Worm (Caenorhabditis elegans) whole organism, young adult: Measurements from ENCODE around the gene fbxb-75.

Experiments used
- B0261.1 ChIP-seq: sonication (generic microtip); optimal IDR thresholded peaks from 2 replicates; lab custom pipeline; 2016; ENCODE audit warnings: mild to moderate bottlenecking, missing genetic modification characterization, moderate library complexity, missing compliant biosample characterization
- B0336.3 ChIP-seq: fragments of 200-800 bp; sonication (Bioruptor generic); IDR thresholded peaks from 2 replicates; pipeline ENCODE4 v1.3.6; 2022; ENCODE audit warnings: missing genetic modification characterization, missing compliant biosample characterization
- D2030.7 ChIP-seq: fragments of 200-800 bp; sonication (Bioruptor generic); IDR thresholded peaks from 2 replicates; pipeline ENCODE4 v1.3.6; 2022; ENCODE audit warnings: missing genetic modification reagents, missing genetic modification characterization, missing compliant biosample characterization
- F33H1.4 ChIP-seq: fragments of 200-800 bp; sonication (Bioruptor generic); IDR thresholded peaks from 2 replicates; pipeline ENCODE4 v1.3.6; 2022; ENCODE audit warnings: missing genetic modification reagents, missing genetic modification characterization, missing compliant biosample characterization
- F57A8.1 ChIP-seq: fragments of 200-800 bp; sonication (Bioruptor generic); optimal IDR thresholded peaks from 2 replicates; lab custom pipeline; 2018; ENCODE audit warnings: mild to moderate bottlenecking, missing genetic modification characterization, moderate library complexity, missing compliant biosample characterization
- F57C9.4 ChIP-seq: sonication (generic microtip); optimal IDR thresholded peaks from 2 replicates; lab custom pipeline; 2017; ENCODE audit warnings: mild to moderate bottlenecking, missing genetic modification characterization, missing compliant biosample characterization
- K11D2.4 ChIP-seq: fragments of 200-800 bp; sonication (Bioruptor generic); IDR thresholded peaks from 2 replicates; pipeline ENCODE4 v1.3.6; 2022; ENCODE audit warnings: missing genetic modification reagents, missing genetic modification characterization, missing compliant biosample characterization
- K12H6.12 ChIP-seq: fragments of 200-800 bp; sonication (Bioruptor generic); optimal IDR thresholded peaks from 2 replicates; lab custom pipeline; 2018; ENCODE audit warnings: mild to moderate bottlenecking, missing genetic modification characterization, missing compliant biosample characterization
- T26A5.8 ChIP-seq: sonication (generic microtip); optimal IDR thresholded peaks from 2 replicates; lab custom pipeline; 2016; ENCODE audit warnings: missing genetic modification characterization, missing compliant biosample characterization
- Y56A3A.18 ChIP-seq: fragments of 200-800 bp; sonication (Bioruptor generic); IDR thresholded peaks from 2 replicates; pipeline ENCODE4 v1.3.6; 2022; ENCODE audit warnings: missing genetic modification reagents, missing genetic modification characterization, missing compliant biosample characterization
- Y95B8A.8 ChIP-seq: fragments of 200-800 bp; sonication (Bioruptor generic); IDR thresholded peaks from 2 replicates; pipeline ENCODE4 v1.3.6; 2022; ENCODE audit warnings: missing genetic modification reagents, missing genetic modification characterization, missing compliant biosample characterization
- akir-1 ChIP-seq: fragments of 200-800 bp; sonication (Bioruptor generic); optimal IDR thresholded peaks from 2 replicates; lab custom pipeline; 2018; ENCODE audit warnings: mild to moderate bottlenecking, missing genetic modification characterization, moderate library complexity, missing compliant biosample characterization
- aptf-2 ChIP-seq: fragments of 200-800 bp; sonication (Bioruptor generic); conservative IDR thresholded peaks from 2 replicates; pipeline ENCODE4 v1.3.6; 2022; ENCODE audit warnings: missing genetic modification reagents, missing genetic modification characterization, missing compliant biosample characterization
- athp-1 ChIP-seq: sonication (generic microtip); optimal IDR thresholded peaks from 2 replicates; lab custom pipeline; 2017; ENCODE audit warnings: mild to moderate bottlenecking, missing genetic modification characterization, missing compliant biosample characterization
- attf-3 ChIP-seq: fragments of 200-800 bp; sonication (Bioruptor generic); conservative IDR thresholded peaks from 2 replicates; pipeline ENCODE4 v1.3.6; 2022; ENCODE audit warnings: missing genetic modification reagents, missing genetic modification characterization, missing compliant biosample characterization
- ceh-100 ChIP-seq: fragments of 200-800 bp; sonication (Bioruptor generic); IDR thresholded peaks from 2 replicates; pipeline ENCODE4 v1.3.6; 2022; ENCODE audit warnings: missing genetic modification reagents, missing genetic modification characterization, missing compliant biosample characterization
- ceh-27 ChIP-seq: fragments of 200-800 bp; sonication (Bioruptor generic); optimal IDR thresholded peaks from 2 replicates; lab custom pipeline; 2018; ENCODE audit warnings: mild to moderate bottlenecking, missing genetic modification characterization, moderate library complexity, missing compliant biosample characterization
- die-1 ChIP-seq: sonication (generic microtip); optimal IDR thresholded peaks from 2 replicates; lab custom pipeline; 2016; ENCODE audit warnings: missing genotype, mild to moderate bottlenecking, missing genetic modification characterization, missing compliant biosample characterization
- dox-1 ChIP-seq: fragments of 200-800 bp; sonication (Bioruptor generic); IDR thresholded peaks from 2 replicates; pipeline ENCODE4 v1.3.6; 2022; ENCODE audit warnings: missing genetic modification reagents, missing genetic modification characterization, missing compliant biosample characterization
- egl-18 ChIP-seq: fragments of 200-800 bp; sonication (Bioruptor generic); IDR thresholded peaks from 2 replicates; pipeline ENCODE4 v1.3.6; 2022; ENCODE audit warnings: missing genetic modification reagents, missing genetic modification characterization, missing compliant biosample characterization
- him-1 ChIP-seq: sonication (generic microtip); optimal IDR thresholded peaks from 2 replicates; lab custom pipeline; 2016; ENCODE audit warnings: missing genotype, missing genetic modification reagents, missing genetic modification characterization, missing compliant biosample characterization
- hrde-1 ChIP-seq: sonication (generic microtip); optimal IDR thresholded peaks from 2 replicates; lab custom pipeline; 2016; ENCODE audit warnings: missing genetic modification characterization, mild to moderate bottlenecking, missing compliant biosample characterization, moderate library complexity, missing genotype, missing genetic modification reagents, borderline replicate concordance
- hsf-1 ChIP-seq: fragments of 200-800 bp; sonication (Bioruptor generic); IDR thresholded peaks from 2 replicates; pipeline ENCODE4 v1.3.6; 2022; ENCODE audit warnings: missing genetic modification reagents, missing genetic modification characterization, missing compliant biosample characterization
- lag-1 ChIP-seq: fragments of 200-800 bp; sonication (Bioruptor generic); IDR thresholded peaks from 2 replicates; pipeline ENCODE4 v1.3.6; 2022; ENCODE audit warnings: missing genetic modification reagents, missing genetic modification characterization, missing compliant biosample characterization
- lin-35 ChIP-seq, 3 experiments: fragments of 150-350 bp in 2 of 3; sonication (generic microtip) in 1 of 3; optimal IDR thresholded peaks; 2 replicates each; lab custom pipeline; 2014 to 2018; ENCODE audit warnings: missing biosample characterization in 3 of 3, missing genetic modification characterization in 3 of 3, missing genetic modification reagents in 3 of 3
- lin-40 ChIP-seq: sonication (generic microtip); optimal IDR thresholded peaks from 2 replicates; lab custom pipeline; 2016; ENCODE audit warnings: missing genetic modification characterization, mild to moderate bottlenecking, missing compliant biosample characterization, missing genotype, missing genetic modification reagents
- lin-54 ChIP-seq: fragments of 200-800 bp; sonication (Bioruptor generic); optimal IDR thresholded peaks from 2 replicates; lab custom pipeline; 2018; ENCODE audit warnings: mild to moderate bottlenecking, missing genetic modification characterization, missing compliant biosample characterization
- lsl-1 ChIP-seq: fragments of 200-800 bp; sonication (Bioruptor generic); optimal IDR thresholded peaks from 2 replicates; lab custom pipeline; 2018; ENCODE audit warnings: mild to moderate bottlenecking, missing genetic modification characterization, moderate library complexity, missing compliant biosample characterization
- madf-10 ChIP-seq: sonication (generic microtip); optimal IDR thresholded peaks from 2 replicates; lab custom pipeline; 2016; ENCODE audit warnings: mild to moderate bottlenecking, missing genetic modification characterization, missing compliant biosample characterization
- madf-3 ChIP-seq: fragments of 200-800 bp; sonication (Bioruptor generic); IDR thresholded peaks from 2 replicates; pipeline ENCODE4 v1.3.6; 2022; ENCODE audit warnings: missing genetic modification reagents, missing genetic modification characterization, missing compliant biosample characterization
- madf-8 ChIP-seq: fragments of 200-800 bp; sonication (Bioruptor generic); conservative IDR thresholded peaks from 2 replicates; pipeline ENCODE4 v1.3.6; 2022; ENCODE audit warnings: missing genetic modification reagents, missing genetic modification characterization, missing compliant biosample characterization
- mes-4 ChIP-seq: sonication (generic microtip); optimal IDR thresholded peaks from 2 replicates; lab custom pipeline; 2016; ENCODE audit warnings: missing genotype, missing genetic modification characterization, missing compliant biosample characterization
- nfya-1 ChIP-seq: sonication (generic microtip); optimal IDR thresholded peaks from 2 replicates; lab custom pipeline; 2017; ENCODE audit warnings: antibody characterized with exemption, missing compliant biosample characterization, missing genetic modification characterization, borderline replicate concordance; ENCODE audit not compliant: insufficient read depth
- nhr-80 ChIP-seq: sonication (generic microtip); optimal IDR thresholded peaks from 2 replicates; lab custom pipeline; 2016; ENCODE audit warnings: missing genetic modification characterization, missing compliant biosample characterization
- rec-8 ChIP-seq, 2 experiments: sonication (generic microtip); optimal IDR thresholded peaks; 2 replicates each; lab custom pipeline; 2016; ENCODE audit warnings: mild to moderate bottlenecking in 2 of 2, missing genetic modification characterization in 2 of 2, missing genetic modification reagents in 2 of 2, missing genotype in 2 of 2, missing biosample characterization in 1 of 2, missing compliant biosample characterization in 1 of 2, moderate library complexity in 1 of 2
- rpc-1 ChIP-seq, 2 experiments: fragments of 150-350 bp in 1 of 2; sonication (generic microtip) in 1 of 2; optimal IDR thresholded peaks; 2 replicates each; lab custom pipeline; 2014 to 2018; ENCODE audit warnings: missing biosample characterization in 1 of 2, missing genetic modification characterization in 1 of 2, missing genetic modification reagents in 1 of 2, missing genotype in 1 of 2
- snpc-1.3 ChIP-seq: sonication (generic microtip); optimal IDR thresholded peaks from 2 replicates; lab custom pipeline; 2017; ENCODE audit warnings: missing genetic modification characterization, mild to moderate bottlenecking, missing compliant biosample characterization, antibody characterized with exemption, moderate library complexity, missing genotype, missing genetic modification reagents; ENCODE audit not compliant: insufficient read depth
- snpc-4 ChIP-seq, 5 experiments: fragments of 150-350 bp in 1 of 5; sonication (generic microtip) in 4 of 5; optimal IDR thresholded peaks; 2 replicates each; lab custom pipeline; 2014 to 2018; ENCODE audit warnings: missing genetic modification characterization in 5 of 5, missing biosample characterization in 3 of 5, antibody characterized with exemption in 2 of 5, mild to moderate bottlenecking in 2 of 5, missing compliant biosample characterization in 2 of 5, missing genotype in 2 of 5, moderate library complexity in 2 of 5, missing genetic modification reagents in 1 of 5
- unc-130 ChIP-seq: sonication (generic microtip); optimal IDR thresholded peaks from 2 replicates; lab custom pipeline; 2016; ENCODE audit warnings: missing genetic modification reagents, missing genetic modification characterization, missing compliant biosample characterization
- ztf-18 ChIP-seq: sonication (generic microtip); optimal IDR thresholded peaks from 2 replicates; lab custom pipeline; 2016; ENCODE audit warnings: missing genotype, mild to moderate bottlenecking, missing genetic modification characterization, missing compliant biosample characterization
- ztf-22 ChIP-seq: fragments of 200-800 bp; sonication (Bioruptor generic); optimal IDR thresholded peaks from 2 replicates; lab custom pipeline; 2018; ENCODE audit warnings: mild to moderate bottlenecking, missing genetic modification characterization, moderate library complexity, missing compliant biosample characterization
- ztf-26 ChIP-seq: sonication (generic microtip); optimal IDR thresholded peaks from 2 replicates; lab custom pipeline; 2017; ENCODE audit warnings: missing genetic modification characterization, missing compliant biosample characterization
- ztf-28 ChIP-seq: fragments of 200-800 bp; sonication (Bioruptor generic); IDR thresholded peaks from 2 replicates; pipeline ENCODE4 v1.3.6; 2022; ENCODE audit warnings: missing genetic modification reagents, missing genetic modification characterization, missing compliant biosample characterization
- ztf-3 ChIP-seq: fragments of 200-800 bp; sonication (Bioruptor generic); optimal IDR thresholded peaks from 2 replicates; lab custom pipeline; 2018; ENCODE audit warnings: mild to moderate bottlenecking, missing genetic modification characterization, missing compliant biosample characterization
- ztf-6 ChIP-seq: fragments of 200-800 bp; sonication (Bioruptor generic); IDR thresholded peaks from 2 replicates; pipeline ENCODE4 v1.3.6; 2022; ENCODE audit warnings: missing genetic modification reagents, missing genetic modification characterization, missing compliant biosample characterization

fbxb-75 gene

DNA sequence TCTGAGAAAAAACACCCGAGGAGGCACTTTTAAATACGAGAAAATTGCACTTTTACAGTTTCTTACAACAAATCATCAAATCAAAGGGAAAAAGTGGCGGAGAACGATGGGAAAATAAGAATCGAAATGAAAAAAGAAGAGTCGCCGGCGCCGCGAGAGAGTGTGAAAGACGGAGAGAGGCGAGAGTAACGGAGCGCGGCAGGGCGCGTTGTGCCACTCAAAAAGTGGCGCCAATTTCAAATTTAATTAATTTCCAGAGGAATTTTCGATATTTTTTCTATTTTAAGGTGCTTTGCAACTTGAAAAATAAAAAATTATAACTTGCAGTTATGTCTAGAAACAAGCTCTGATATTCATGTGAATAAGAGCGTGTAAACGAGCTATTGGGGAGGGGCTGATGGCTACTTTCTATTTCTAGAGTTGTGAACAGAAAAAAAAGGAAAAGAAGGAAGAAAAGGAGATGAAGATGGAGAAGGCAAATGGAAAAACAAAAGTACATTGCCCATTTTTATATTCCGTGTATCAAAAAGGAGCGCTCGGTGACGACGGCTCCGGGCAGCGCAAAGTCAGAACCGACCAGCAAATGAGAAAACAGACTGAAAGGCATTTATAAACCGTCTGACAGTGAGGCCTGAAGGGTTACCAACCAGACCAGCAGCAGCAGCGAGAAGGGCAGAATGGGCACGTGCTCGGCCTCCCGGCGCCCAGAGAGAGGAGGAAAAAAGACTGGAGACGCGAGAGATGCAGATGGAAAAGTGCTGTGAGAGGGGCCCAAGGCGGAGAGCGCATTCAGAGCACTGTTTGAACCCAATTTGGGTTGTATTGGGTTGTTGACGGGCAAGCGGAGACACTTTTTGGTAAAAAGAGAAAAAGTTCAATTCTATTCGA is 30.2 kb upstream of the fbxb-75 start:
- TF ChIP-seq lsl-1 (GFP tag; lab: Kevin White, UChicago) (peak; percentile 33), rec-8 (tag; optimal IDR thresholded peaks at IDR 0.05; lab: Kevin White, UChicago) (no peak), F57C9.4 (peak; percentile 60), K11D2.4 (GFP tag; lab: Robert Waterston, UW) (peak; percentile 55; the same call in 1 of the 2 replicates), dox-1 (peak; percentile 18; the same call in 1 of the 2 replicates), ceh-100 (GFP tag; lab: Robert Waterston, UW) (no peak), hsf-1 (GFP tag; lab: Robert Waterston, UW) (no peak), madf-8 (GFP tag; lab: Robert Waterston, UW) (no peak), him-1 (tag; lab: Kevin White, UChicago) (no peak), B0261.1 (tag; lab: Kevin White, UChicago) (no peak), ztf-3 (GFP tag; lab: Kevin White, UChicago) (no peak), F57A8.1 (GFP tag; lab: Kevin White, UChicago) (no peak), ztf-28 (GFP tag; lab: Robert Waterston, UW) (no peak), attf-3 (GFP tag; lab: Robert Waterston, UW) (no peak), athp-1 (tag; lab: Kevin White, UChicago) (no peak), rpc-1 (optimal IDR thresholded peaks at IDR 0.05; lab: Kevin White, UChicago) (no peak), rpc-1 (tag; optimal IDR thresholded peaks at IDR 0.05; lab: Kevin White, UChicago) (no peak), unc-130 (GFP tag; lab: Kevin White, UChicago) (no peak), lin-35 (GFP tag; optimal IDR thresholded peaks at IDR 0.05; lab: Kevin White, UChicago) (no peak), D2030.7 (GFP tag; lab: Robert Waterston, UW) (no peak), Y56A3A.18 (GFP tag; lab: Robert Waterston, UW) (0 out of 2 replicates have a peak, but pooled peaks have one; percentile 15), nfya-1 (tag; lab: Kevin White, UChicago) (no peak), lin-40 (tag; lab: Kevin White, UChicago) (no peak), hrde-1 (no peak), snpc-1.3 (tag; lab: Kevin White, UChicago) (peak; percentile 74), snpc-4 (GFP tag; optimal IDR thresholded peaks at IDR 0.05; lab: Kevin White, UChicago) (no peak), snpc-4 (tag; optimal IDR thresholded peaks at IDR 0.05; lab: Kevin White, UChicago) (peak in 1 of 4 experiments; percentile 11), egl-18 (GFP tag; lab: Robert Waterston, UW) (no peak), nhr-80 (tag; lab: Kevin White, UChicago) (peak; percentile 57), lag-1 (GFP tag; lab: Robert Waterston, UW) (no peak), ceh-27 (GFP tag; lab: Kevin White, UChicago) (no peak), ztf-26 (tag; lab: Kevin White, UChicago) (no peak), K12H6.12 (tag; lab: Kevin White, UChicago) (no peak), madf-3 (peak; percentile 11; the same call in 1 of the 2 replicates), ztf-6 (no peak), madf-10 (tag; lab: Kevin White, UChicago) (no peak), ztf-22 (GFP tag; lab: Kevin White, UChicago) (no peak), aptf-2 (GFP tag; lab: Robert Waterston, UW) (no peak), akir-1 (GFP tag; lab: Kevin White, UChicago) (no peak), ztf-18 (tag; lab: Kevin White, UChicago) (no peak), lin-54 (GFP tag; lab: Kevin White, UChicago) (peak; percentile 70), mes-4 (tag; lab: Kevin White, UChicago) (no peak), Y95B8A.8 (GFP tag; lab: Robert Waterston, UW) (no peak; the same call in 1 of the 2 replicates), die-1 (tag; lab: Kevin White, UChicago) (no peak), F33H1.4 (GFP tag; lab: Robert Waterston, UW) (peak; percentile 50), B0336.3 (peak; percentile 51; the same call in 1 of the 2 replicates), T26A5.8 (tag; lab: Kevin White, UChicago) (no peak)
